Worm (Caenorhabditis elegans) whole organism, late embryonic: ENCODE data around the gene chtl-1.
A peak's percentile ranks its signal among the peaks of the same experiment; 100 is the strongest.

Experiments used
- C08G9.2 ChIP-seq: sonication (generic microtip); optimal IDR thresholded peaks from 2 replicates; lab custom pipeline; 2016; ENCODE audit warnings: mild to moderate bottlenecking, missing genetic modification characterization, moderate library complexity, missing compliant biosample characterization
- C38D4.7 ChIP-seq: fragments of 200-800 bp; sonication (Bioruptor generic); optimal IDR thresholded peaks from 2 replicates; lab custom pipeline; 2018; ENCODE audit warnings: mild to moderate bottlenecking, missing genetic modification characterization, moderate library complexity, missing compliant biosample characterization
- F13H6.1 ChIP-seq: sonication (generic microtip); optimal IDR thresholded peaks from 2 replicates; lab custom pipeline; 2016; ENCODE audit warnings: missing genetic modification characterization, missing compliant biosample characterization
- ahr-1 ChIP-seq: sonication (generic microtip); optimal IDR thresholded peaks from 2 replicates; lab custom pipeline; 2016; ENCODE audit warnings: missing genetic modification characterization, missing compliant biosample characterization
- ama-1 ChIP-seq: fragments of 150-350 bp; optimal IDR thresholded peaks from 2 replicates; lab custom pipeline; 2014
- ceh-14 ChIP-seq: sonication (generic microtip); optimal IDR thresholded peaks from 2 replicates; lab custom pipeline; 2016; ENCODE audit warnings: missing genotype, missing genetic modification characterization, missing compliant biosample characterization
- ceh-19 ChIP-seq: fragments of 200-800 bp; sonication (Bioruptor generic); optimal IDR thresholded peaks from 2 replicates; lab custom pipeline; 2018; ENCODE audit warnings: mild to moderate bottlenecking, missing genetic modification characterization, missing compliant biosample characterization
- ceh-2 ChIP-seq: sonication (generic microtip); optimal IDR thresholded peaks from 2 replicates; lab custom pipeline; 2016; ENCODE audit warnings: missing genotype, missing genetic modification characterization, missing compliant biosample characterization
- ceh-22 ChIP-seq: sonication (generic microtip); optimal IDR thresholded peaks from 2 replicates; lab custom pipeline; 2017; ENCODE audit warnings: missing biosample characterization, missing genetic modification characterization
- ceh-24 ChIP-seq: sonication (generic microtip); optimal IDR thresholded peaks from 2 replicates; lab custom pipeline; 2016; ENCODE audit warnings: mild to moderate bottlenecking, missing genetic modification characterization, missing compliant biosample characterization
- ceh-30 ChIP-seq: fragments of 150-350 bp; optimal IDR thresholded peaks from 2 replicates; lab custom pipeline; 2014; ENCODE audit warnings: missing biosample characterization, missing genetic modification characterization
- ceh-31 ChIP-seq: sonication (generic microtip); optimal IDR thresholded peaks from 2 replicates; lab custom pipeline; 2016; ENCODE audit warnings: missing genetic modification characterization, missing compliant biosample characterization
- ceh-45 ChIP-seq: fragments of 200-800 bp; sonication (Bioruptor generic); IDR thresholded peaks from 2 replicates; pipeline ENCODE4 v1.3.6; 2022; ENCODE audit warnings: missing genetic modification reagents, missing genetic modification characterization, missing compliant biosample characterization
- ceh-6 ChIP-seq: fragments of 200-800 bp; sonication (Bioruptor generic); optimal IDR thresholded peaks from 2 replicates; lab custom pipeline; 2018; ENCODE audit warnings: mild to moderate bottlenecking, missing genetic modification characterization, missing compliant biosample characterization
- ceh-9 ChIP-seq: sonication (generic microtip); optimal IDR thresholded peaks from 2 replicates; lab custom pipeline; 2016; ENCODE audit warnings: mild to moderate bottlenecking, missing genetic modification characterization, inconsistent platforms, missing compliant biosample characterization
- dmd-4 ChIP-seq: sonication (generic microtip); optimal IDR thresholded peaks from 2 replicates; lab custom pipeline; 2016; ENCODE audit warnings: borderline replicate concordance, missing genetic modification characterization, missing compliant biosample characterization
- elt-2 ChIP-seq: sonication (generic microtip); optimal IDR thresholded peaks from 2 replicates; lab custom pipeline; 2016; ENCODE audit warnings: missing genetic modification reagents, missing genetic modification characterization, missing compliant biosample characterization
- elt-4 ChIP-seq: sonication (generic microtip); optimal IDR thresholded peaks from 2 replicates; lab custom pipeline; 2016; ENCODE audit warnings: missing genetic modification characterization, missing compliant biosample characterization
- ets-4 ChIP-seq: sonication (generic microtip); optimal IDR thresholded peaks from 2 replicates; lab custom pipeline; 2016; ENCODE audit warnings: missing genetic modification characterization, missing compliant biosample characterization
- fkh-10 ChIP-seq: fragments of 150-350 bp; optimal IDR thresholded peaks from 2 replicates; lab custom pipeline; 2014; ENCODE audit warnings: missing biosample characterization, missing genetic modification reagents, missing genetic modification characterization
- fkh-6 ChIP-seq: sonication (generic microtip); optimal IDR thresholded peaks from 2 replicates; lab custom pipeline; 2016; ENCODE audit warnings: missing genetic modification characterization, missing compliant biosample characterization
- hlh-15 ChIP-seq: sonication (generic microtip); optimal IDR thresholded peaks from 2 replicates; lab custom pipeline; 2016; ENCODE audit warnings: missing genetic modification characterization, missing compliant biosample characterization
- hlh-8 ChIP-seq: sonication (generic microtip); optimal IDR thresholded peaks from 2 replicates; lab custom pipeline; 2016; ENCODE audit warnings: missing genotype, missing genetic modification characterization, missing compliant biosample characterization
- lin-11 ChIP-seq: fragments of 200-800 bp; sonication (Bioruptor generic); optimal IDR thresholded peaks from 2 replicates; lab custom pipeline; 2018; ENCODE audit warnings: mild to moderate bottlenecking, missing genetic modification characterization, missing compliant biosample characterization
- mec-3 ChIP-seq: sonication (generic microtip); optimal IDR thresholded peaks from 2 replicates; lab custom pipeline; 2016; ENCODE audit warnings: borderline replicate concordance, missing genetic modification characterization, missing compliant biosample characterization
- nhr-11 ChIP-seq: fragments of 150-350 bp; optimal IDR thresholded peaks from 2 replicates; lab custom pipeline; 2014; ENCODE audit warnings: missing biosample characterization, missing genetic modification characterization
- npax-4 ChIP-seq: sonication (generic microtip); optimal IDR thresholded peaks from 2 replicates; lab custom pipeline; 2016; ENCODE audit warnings: missing genetic modification characterization, missing compliant biosample characterization
- odd-2 ChIP-seq: sonication (generic microtip); optimal IDR thresholded peaks from 2 replicates; lab custom pipeline; 2017; ENCODE audit warnings: antibody characterized with exemption, mild to moderate bottlenecking, missing genetic modification characterization, missing compliant biosample characterization
- pag-3 ChIP-seq: sonication (generic microtip); optimal IDR thresholded peaks from 2 replicates; lab custom pipeline; 2016; ENCODE audit warnings: missing compliant biosample characterization, missing genetic modification characterization, borderline replicate concordance
- pat-9 ChIP-seq: fragments of 200-800 bp; sonication (Bioruptor generic); optimal IDR thresholded peaks from 2 replicates; lab custom pipeline; 2018; ENCODE audit warnings: mild to moderate bottlenecking, missing genetic modification characterization, moderate library complexity, missing compliant biosample characterization
- pax-1 ChIP-seq: fragments of 150-350 bp; optimal IDR thresholded peaks from 2 replicates; lab custom pipeline; 2014; ENCODE audit warnings: missing biosample characterization, missing genetic modification characterization
- pros-1 ChIP-seq: fragments of 150-350 bp; optimal IDR thresholded peaks from 2 replicates; lab custom pipeline; 2014; ENCODE audit warnings: missing biosample characterization, missing genetic modification reagents, missing genetic modification characterization
- ref-2 ChIP-seq: sonication (generic microtip); optimal IDR thresholded peaks from 2 replicates; lab custom pipeline; 2016; ENCODE audit warnings: missing genetic modification characterization, missing compliant biosample characterization
- sox-2 ChIP-seq: fragments of 200-800 bp; sonication (Bioruptor generic); IDR thresholded peaks from 2 replicates; pipeline ENCODE4 v1.3.6; 2022; ENCODE audit warnings: missing genetic modification reagents, missing genetic modification characterization, missing compliant biosample characterization
- sox-4 ChIP-seq: sonication (generic microtip); optimal IDR thresholded peaks from 2 replicates; lab custom pipeline; 2017; ENCODE audit warnings: mild to moderate bottlenecking, missing genetic modification characterization, inconsistent platforms, missing compliant biosample characterization
- syd-9 ChIP-seq: sonication (generic microtip); optimal IDR thresholded peaks from 2 replicates; lab custom pipeline; 2016; ENCODE audit warnings: mild to moderate bottlenecking, missing genetic modification characterization, moderate library complexity, missing compliant biosample characterization
- tbx-2 ChIP-seq: sonication (generic microtip); optimal IDR thresholded peaks from 2 replicates; lab custom pipeline; 2016; ENCODE audit warnings: missing genetic modification characterization, missing compliant biosample characterization
- tbx-7 ChIP-seq: sonication (generic microtip); optimal IDR thresholded peaks from 2 replicates; lab custom pipeline; 2016; ENCODE audit warnings: missing genotype, missing genetic modification characterization, missing compliant biosample characterization
- unc-42 ChIP-seq: sonication (generic microtip); optimal IDR thresholded peaks from 2 replicates; lab custom pipeline; 2016; ENCODE audit warnings: missing genotype, missing genetic modification characterization, missing compliant biosample characterization
- unc-86 ChIP-seq: sonication (generic microtip); optimal IDR thresholded peaks from 2 replicates; lab custom pipeline; 2016; ENCODE audit warnings: missing genetic modification characterization, missing compliant biosample characterization
- zip-5 ChIP-seq: sonication (generic microtip); optimal IDR thresholded peaks from 2 replicates; lab custom pipeline; 2016; ENCODE audit warnings: missing genetic modification characterization, missing compliant biosample characterization

chtl-1 gene

DNA sequence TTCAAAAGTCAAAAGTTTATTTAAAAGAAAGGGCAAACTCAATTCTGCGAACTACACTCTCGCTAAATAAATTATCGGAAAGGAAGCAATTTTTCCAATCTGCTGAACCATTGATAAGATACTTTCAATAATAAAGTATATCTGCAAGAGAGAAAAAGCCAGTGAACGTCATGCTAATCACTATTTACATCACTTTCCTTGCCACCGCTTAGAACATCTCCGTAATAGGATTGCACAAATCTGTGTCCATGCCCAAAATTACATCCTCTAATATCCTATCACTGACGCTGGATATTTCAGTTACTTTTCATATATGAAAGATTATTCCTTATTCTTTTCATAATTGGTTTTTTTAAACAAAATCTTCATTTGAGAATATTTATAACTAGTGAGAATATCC lies 18.7 kb upstream of the chtl-1 start:
- TF ChIP-seq ceh-24 (no peak), ceh-6 (GFP tag; lab: Kevin White, UChicago) (no peak), pros-1 (tag; lab: Kevin White, UChicago) (no peak), ceh-9 (tag; lab: Kevin White, UChicago) (no peak), ahr-1 (tag; lab: Kevin White, UChicago) (no peak), dmd-4 (tag; lab: Kevin White, UChicago) (no peak), hlh-15 (tag; lab: Kevin White, UChicago) (no peak), odd-2 (no peak), unc-86 (tag; lab: Kevin White, UChicago) (no peak), hlh-8 (tag; lab: Kevin White, UChicago) (no peak), pag-3 (tag; lab: Kevin White, UChicago) (no peak), ama-1 (lab: Kevin White, UChicago) (no peak), ceh-19 (GFP tag; lab: Kevin White, UChicago) (no peak)

DNA sequence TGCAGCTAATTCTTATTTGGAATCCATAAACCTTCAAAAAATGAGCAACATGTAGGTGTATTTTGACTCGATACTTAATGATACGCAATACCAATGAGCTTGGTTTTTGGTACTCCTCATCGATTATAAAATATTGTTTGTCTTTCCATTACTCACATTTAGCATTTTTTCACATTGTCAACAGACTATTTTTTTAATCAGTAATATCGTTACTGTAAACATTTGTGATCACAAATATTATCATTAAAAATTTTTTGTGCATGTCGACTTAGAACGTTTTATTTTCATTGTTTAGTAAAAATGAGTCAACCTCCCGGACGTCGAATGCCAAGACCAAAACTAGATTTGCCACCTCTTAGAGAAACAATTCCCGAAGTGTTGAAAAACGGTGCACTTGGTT lies 13.2 kb upstream of the chtl-1 start, which contains the start of gene sek-5:
TSS of gene sek-5 (plus strand) at position 301 of the 400 bp plus-strand sequence.
- TF ChIP-seq tbx-2 (tag; lab: Kevin White, UChicago), result no peak
- no peak for TF ChIP-seq ceh-22 (tag; lab: Kevin White, UChicago)
- TF ChIP-seq hlh-8 (tag; lab: Kevin White, UChicago), result no peak
- TF ChIP-seq tbx-7 (tag; lab: Kevin White, UChicago), result no peak
- no peak for TF ChIP-seq F13H6.1
- TF ChIP-seq mec-3, result no peak
- no peak for TF ChIP-seq sox-2 (GFP tag; lab: Robert Waterston, UW)
- TF ChIP-seq fkh-6, result no peak
- no peak for TF ChIP-seq ceh-30 (tag; lab: Kevin White, UChicago)
- TF ChIP-seq, all 69 proteins: peak for 0

DNA sequence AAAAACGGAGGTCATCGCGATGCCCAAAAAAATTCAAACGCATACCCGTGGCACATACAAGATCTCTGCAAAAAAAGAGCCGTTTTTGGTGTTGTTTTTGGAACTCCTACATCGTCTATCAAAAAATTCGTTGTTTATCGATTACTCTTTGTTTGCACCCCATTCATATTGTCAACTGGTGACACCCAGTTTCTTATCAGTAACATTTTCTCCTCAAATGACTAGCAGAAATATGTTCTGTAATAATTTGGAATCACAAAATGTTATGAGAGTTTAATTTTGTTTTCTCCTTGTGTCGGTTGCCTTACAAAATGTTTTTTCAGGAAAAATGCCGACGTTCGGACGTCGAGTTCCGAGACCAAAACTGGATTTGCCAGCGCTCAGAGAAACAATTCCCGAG lies 10.6 kb upstream of the chtl-1 start, which contains the start of gene sek-4:
TSS of gene sek-4 (plus strand) at position 318 of the 400 bp plus-strand sequence.
- TF ChIP-seq pax-1 (tag; lab: Kevin White, UChicago) (no peak), elt-2 (tag; lab: Kevin White, UChicago) (peak; percentile 10), tbx-7 (tag; lab: Kevin White, UChicago) (no peak)

DNA sequence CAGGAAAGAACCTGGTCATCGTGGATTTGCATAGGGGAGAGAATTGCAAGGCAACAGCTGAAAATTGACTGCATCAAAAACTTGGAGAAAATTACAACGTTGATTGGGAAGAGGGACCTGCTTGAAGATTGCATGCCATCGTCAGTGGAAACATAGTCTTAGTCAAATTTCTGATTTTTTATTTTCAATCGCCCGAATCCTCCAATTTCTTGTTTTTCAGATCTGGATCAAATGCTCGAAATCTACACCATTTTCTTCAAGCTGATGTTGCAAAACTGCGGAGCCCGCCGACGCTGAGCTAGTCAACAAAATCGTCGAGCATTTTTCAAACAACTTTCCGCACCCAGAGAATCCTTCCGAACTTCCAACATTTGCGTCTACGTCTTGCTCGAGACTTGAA lies 9.5 kb upstream of the chtl-1 start:
- no peak for TF ChIP-seq ceh-30 (tag; lab: Kevin White, UChicago)
- TF ChIP-seq zip-5 (tag; lab: Kevin White, UChicago), result no peak
- TF ChIP-seq ceh-19 (GFP tag; lab: Kevin White, UChicago), result no peak
- TF ChIP-seq elt-4 (tag; lab: Kevin White, UChicago), result no peak
- no peak for TF ChIP-seq ref-2 (tag; lab: Kevin White, UChicago)
- no peak for TF ChIP-seq ceh-2 (tag; lab: Kevin White, UChicago)
- no peak for TF ChIP-seq C38D4.7 (GFP tag; lab: Kevin White, UChicago)
- TF ChIP-seq C08G9.2, result no peak
- TF ChIP-seq syd-9, result no peak
- TF ChIP-seq odd-2, result no peak
- no peak for TF ChIP-seq ceh-31 (tag; lab: Kevin White, UChicago)

- no peak for TF ChIP-seq sox-4 (tag; lab: Kevin White, UChicago)
- no peak for TF ChIP-seq ceh-45 (GFP tag; lab: Robert Waterston, UW)
- no peak for TF ChIP-seq nhr-11 (tag; lab: Kevin White, UChicago)
- TF ChIP-seq fkh-10 (GFP tag; lab: Kevin White, UChicago), result no peak
- no peak for TF ChIP-seq sox-2 (GFP tag; lab: Robert Waterston, UW)
- TF ChIP-seq ref-2 (tag; lab: Kevin White, UChicago), result no peak
- TF ChIP-seq ets-4 (tag; lab: Kevin White, UChicago), result no peak
- TF ChIP-seq tbx-2 (tag; lab: Kevin White, UChicago), result no peak
- TF ChIP-seq lin-11, result no peak
- TF ChIP-seq pat-9 (tag; lab: Kevin White, UChicago), result no peak
- no peak for TF ChIP-seq C08G9.2
- TF ChIP-seq pros-1 (tag; lab: Kevin White, UChicago), result no peak
- no peak for TF ChIP-seq unc-42 (tag; lab: Kevin White, UChicago)
- TF ChIP-seq npax-4 (tag; lab: Kevin White, UChicago), result no peak
- TF ChIP-seq ceh-24, result no peak
- no peak for TF ChIP-seq ceh-14 (tag; lab: Kevin White, UChicago)
- no peak for TF ChIP-seq C38D4.7 (GFP tag; lab: Kevin White, UChicago)
- TF ChIP-seq odd-2, result no peak
- TF ChIP-seq, all 69 proteins: peak for 0
Observed at ce11 chrX:5372638-5373037, 8.5 kb upstream of the chtl-1 start, which contains the start of gene F35C8.8. Gene F35C8.8 (minus strand): TSS chrX:5372639.
